Fruit fly (Drosophila melanogaster) whole organism, wandering third instar larva: ENCODE measurements around the gene CG17211.

Experiments used
- CG32264 ChIP-seq: fragments of 200-800 bp; sonication (Bioruptor generic); optimal IDR thresholded peaks from 2 replicates; lab custom pipeline; 2016; ENCODE audit warnings: missing biosample characterization, missing genetic modification characterization
- Dfd ChIP-seq: fragments of >200 bp; optimal IDR thresholded peaks from 2 replicates; lab custom pipeline; 2017; ENCODE audit warnings: missing biosample characterization, missing genetic modification characterization
- HLH106 ChIP-seq: fragments of 200-800 bp; optimal IDR thresholded peaks from 3 replicates; lab custom pipeline; 2019; ENCODE audit warnings: missing biosample characterization, mild to moderate bottlenecking, missing genetic modification characterization, moderate library complexity
- Hnf4 ChIP-seq: fragments of 200-800 bp; sonication (Bioruptor generic); optimal IDR thresholded peaks from 2 replicates; lab custom pipeline; 2016; ENCODE audit warnings: missing biosample characterization, mild to moderate bottlenecking, missing genetic modification characterization
- Hr83 ChIP-seq: fragments of 200-300 bp; sonication (Bioruptor generic); optimal IDR thresholded peaks from 2 replicates; lab custom pipeline; 2016; ENCODE audit warnings: missing biosample characterization, mild to moderate bottlenecking, missing genetic modification characterization, moderate library complexity; ENCODE audit not compliant: poor library complexity, severe bottlenecking
- Jra ChIP-seq: sonication (Bioruptor generic); optimal IDR thresholded peaks from 2 replicates; lab custom pipeline; 2016; ENCODE audit warnings: missing biosample characterization, missing genetic modification characterization
- Mio ChIP-seq: sonication (Bioruptor generic); optimal IDR thresholded peaks from 2 replicates; lab custom pipeline; 2016; ENCODE audit warnings: missing biosample characterization, missing genetic modification characterization
- Myc ChIP-seq: fragments of >200 bp; optimal IDR thresholded peaks from 2 replicates; lab custom pipeline; 2017
- N ChIP-seq: fragments of >200 bp; optimal IDR thresholded peaks from 2 replicates; lab custom pipeline; 2018; ENCODE audit warnings: missing biosample characterization, missing external identifiers, missing genetic modification characterization
- OdsH ChIP-seq: fragments of 200-800 bp; sonication (Bioruptor generic); optimal IDR thresholded peaks from 2 replicates; lab custom pipeline; 2016; ENCODE audit warnings: missing biosample characterization, mild to moderate bottlenecking, missing genetic modification characterization
- Rel ChIP-seq, 2 experiments: fragments of 200-800 bp; sonication (Bioruptor generic) in 1 of 2; optimal IDR thresholded peaks; 2 replicates in 1 of 2; 3 replicates in 1 of 2; lab custom pipeline; 2016 to 2019; ENCODE audit warnings: mild to moderate bottlenecking in 2 of 2, missing biosample characterization in 2 of 2, missing genetic modification characterization in 2 of 2, moderate library complexity in 1 of 2
- Sp1 ChIP-seq: fragments of 200-800 bp; sonication (Bioruptor generic); optimal IDR thresholded peaks from 3 replicates; lab custom pipeline; 2019; ENCODE audit warnings: missing biosample characterization, mild to moderate bottlenecking, missing genetic modification characterization, moderate library complexity
- Vsx2 ChIP-seq: fragments of 200-300, 225-300 bp; sonication (Bioruptor generic); optimal IDR thresholded peaks from 2 replicates; lab custom pipeline; 2018; ENCODE audit warnings: missing biosample characterization, missing genetic modification characterization; ENCODE audit not compliant: partially characterized antibody
- br ChIP-seq: fragments of 200-800 bp; sonication (Bioruptor generic); optimal IDR thresholded peaks from 2 replicates; lab custom pipeline; 2016; ENCODE audit warnings: missing biosample characterization, missing genetic modification characterization
- brk ChIP-seq: fragments of 200-800 bp; sonication (Bioruptor generic); optimal IDR thresholded peaks from 2 replicates; lab custom pipeline; 2016; ENCODE audit warnings: missing biosample characterization, mild to moderate bottlenecking, missing genetic modification characterization
- dl ChIP-seq, 2 experiments: fragments of 175-275, 200-275 bp in 1 of 2; fragments of 200-275 bp in 1 of 2; sonication (Bioruptor generic); optimal IDR thresholded peaks; lab custom pipeline; 2018; ENCODE audit warnings: mild to moderate bottlenecking in 2 of 2, missing biosample characterization in 2 of 2, missing genetic modification characterization in 2 of 2, moderate library complexity in 2 of 2; ENCODE audit not compliant: partially characterized antibody in 2 of 2, insufficient read depth in 1 of 2
- dmrt93B ChIP-seq: fragments of 200-800 bp; sonication (Bioruptor generic); optimal IDR thresholded peaks from 2 replicates; lab custom pipeline; 2018; ENCODE audit warnings: missing biosample characterization, mild to moderate bottlenecking, missing genetic modification characterization
- dsf ChIP-seq: sonication (Bioruptor generic); optimal IDR thresholded peaks from 2 replicates; lab custom pipeline; 2016; ENCODE audit warnings: missing biosample characterization, missing genetic modification characterization, borderline replicate concordance
- ey ChIP-seq: fragments of 200-800 bp; sonication (Bioruptor generic); optimal IDR thresholded peaks from 2 replicates; lab custom pipeline; 2016; ENCODE audit warnings: missing biosample characterization, missing genetic modification characterization
- foxo ChIP-seq, 2 experiments: fragments of 200-800 bp; sonication (Bioruptor generic); optimal IDR thresholded peaks; 2 replicates in 1 of 2; 3 replicates in 1 of 2; lab custom pipeline; 2016 to 2017; ENCODE audit warnings: missing biosample characterization in 2 of 2, missing genetic modification characterization in 2 of 2
- fru ChIP-seq: fragments of 200-800 bp; sonication (Bioruptor generic); optimal IDR thresholded peaks from 3 replicates; lab custom pipeline; 2016; ENCODE audit warnings: missing biosample characterization, mild to moderate bottlenecking, missing genetic modification characterization
- h ChIP-seq: fragments of 200-800 bp; sonication (Bioruptor generic); optimal IDR thresholded peaks from 3 replicates; lab custom pipeline; 2016; ENCODE audit warnings: missing biosample characterization, mild to moderate bottlenecking, missing genetic modification characterization
- jim ChIP-seq: fragments of 175-275, 200-325 bp; sonication (Bioruptor generic); optimal IDR thresholded peaks from 2 replicates; lab custom pipeline; 2016; ENCODE audit warnings: missing biosample characterization, mild to moderate bottlenecking, missing genetic modification characterization
- lola ChIP-seq: fragments of >200 bp; optimal IDR thresholded peaks from 2 replicates; lab custom pipeline; 2017; ENCODE audit warnings: missing biosample characterization, missing genetic modification characterization
- pan ChIP-seq: fragments of >200 bp; optimal IDR thresholded peaks from 2 replicates; lab custom pipeline; 2017
- rgr ChIP-seq: fragments of 200-800 bp; sonication (Bioruptor generic); optimal IDR thresholded peaks from 3 replicates; lab custom pipeline; 2016; ENCODE audit warnings: missing biosample characterization, mild to moderate bottlenecking, missing genetic modification characterization
- sage ChIP-seq: fragments of 200-800 bp; sonication (Bioruptor generic); optimal IDR thresholded peaks from 2 replicates; lab custom pipeline; 2016; ENCODE audit warnings: missing biosample characterization, mild to moderate bottlenecking, missing genetic modification characterization
- sv ChIP-seq: fragments of 200-800 bp; sonication (Bioruptor generic); optimal IDR thresholded peaks from 3 replicates; lab custom pipeline; 2016; ENCODE audit warnings: missing biosample characterization, missing genetic modification characterization
- tai ChIP-seq: sonication (Bioruptor generic); optimal IDR thresholded peaks from 2 replicates; lab custom pipeline; 2016; ENCODE audit warnings: missing biosample characterization, missing genetic modification characterization
- usp ChIP-seq: fragments of >200 bp; optimal IDR thresholded peaks from 2 replicates; lab custom pipeline; 2017; ENCODE audit warnings: missing biosample characterization, missing genetic modification characterization

Gene CG17211

DNA sequence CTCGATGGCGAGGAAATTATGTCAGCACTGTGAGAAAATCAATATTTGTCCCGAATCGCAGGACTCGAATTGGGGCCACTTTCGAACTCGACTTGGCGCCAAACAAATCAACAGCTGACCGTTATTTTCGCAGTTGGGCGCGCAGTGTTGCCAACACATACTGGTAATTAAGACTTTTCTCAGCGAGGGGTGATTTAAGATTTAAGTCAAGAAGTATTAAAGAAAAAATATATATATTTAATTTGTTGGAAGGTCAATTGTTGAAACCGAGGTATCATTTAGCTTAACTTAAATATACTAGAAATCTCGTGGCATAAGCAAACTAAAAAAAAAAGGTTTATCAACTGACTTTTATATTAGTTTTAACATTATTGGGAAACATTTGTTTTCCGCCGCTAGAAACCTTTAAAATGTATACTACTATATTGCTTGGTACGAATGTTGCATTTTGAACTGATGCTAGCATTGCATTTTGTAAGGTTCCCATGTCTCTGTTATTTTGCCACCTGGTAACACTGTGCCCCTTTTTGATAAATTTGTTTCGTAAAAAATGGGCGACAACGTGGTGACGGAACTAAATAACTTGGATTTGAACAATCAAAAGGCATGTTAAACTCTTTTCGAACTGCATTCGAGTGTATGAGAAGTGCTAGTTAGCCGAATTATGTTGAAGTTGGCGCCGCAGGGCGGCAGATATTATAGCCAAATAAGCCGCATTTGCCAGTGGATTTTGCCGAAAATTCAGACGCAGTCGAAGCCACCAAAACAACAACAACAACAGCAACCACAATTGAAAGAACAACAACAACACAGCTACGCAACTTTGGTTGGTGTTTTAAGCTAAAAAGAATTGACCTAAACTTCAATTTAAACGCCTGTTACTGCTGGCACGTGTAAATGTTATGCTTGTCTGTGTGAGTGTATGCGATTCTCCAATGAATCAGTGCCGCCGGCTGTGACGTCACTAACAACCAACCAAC lies 10.6 kb upstream of the CG17211 start, which contains the start of the genes Patsas and ThrRS (continued):
- TF ChIP-seq Rel (GFP tag; optimal IDR thresholded peaks at IDR 0.05; lab: Kevin White, UChicago) (no peak), Rel (tag; optimal IDR thresholded peaks at IDR 0.05; lab: Kevin White, UChicago) (peak; percentile 36), Vsx2 (no peak), jim (no peak), fru (GFP tag; lab: Kevin White, UChicago) (no peak), pan (no peak), Mio (GFP tag; lab: Kevin White, UChicago) (no peak), br (GFP tag; lab: Kevin White, UChicago) (peak; percentile 56), N (GFP tag; lab: Kevin White, UChicago) (peak; percentile 77), dl (GFP tag; optimal IDR thresholded peaks at IDR 0.05; lab: Kevin White, UChicago; ENCODE audit: insufficient read depth in 1 of 2, partially characterized antibody in 2 of 2) (no peak), rgr (GFP tag; lab: Kevin White, UChicago) (peak; percentile 77)

DNA sequence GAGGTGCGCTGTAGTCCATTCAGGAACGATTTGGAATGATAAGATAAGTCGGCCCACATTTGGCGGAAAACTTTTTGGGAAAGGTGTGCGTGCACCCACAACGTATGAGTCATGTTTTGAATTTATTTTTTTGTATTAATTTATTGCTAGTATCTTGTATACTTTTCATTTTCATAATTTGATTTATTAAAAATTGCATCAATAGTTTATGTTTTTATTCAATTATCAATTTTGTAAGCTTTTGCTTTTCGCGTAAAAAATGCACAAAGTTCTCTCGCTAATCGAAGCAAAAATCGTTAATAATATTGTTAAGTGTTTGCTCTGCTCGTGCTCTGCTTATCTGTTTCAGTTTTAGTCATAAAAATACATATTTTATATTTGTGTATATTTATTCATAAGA lies 7.1 kb upstream of the CG17211 start:
- no peak for TF ChIP-seq tai (GFP tag; lab: Kevin White, UChicago)
- no peak for TF ChIP-seq jim
- no peak for TF ChIP-seq ey (GFP tag; lab: Kevin White, UChicago)
- no peak for TF ChIP-seq Sp1 (GFP tag; lab: Kevin White, UChicago)
- TF ChIP-seq OdsH, result no peak
- TF ChIP-seq usp (GFP tag; lab: Kevin White, UChicago), result no peak
- no peak for TF ChIP-seq Dfd

DNA sequence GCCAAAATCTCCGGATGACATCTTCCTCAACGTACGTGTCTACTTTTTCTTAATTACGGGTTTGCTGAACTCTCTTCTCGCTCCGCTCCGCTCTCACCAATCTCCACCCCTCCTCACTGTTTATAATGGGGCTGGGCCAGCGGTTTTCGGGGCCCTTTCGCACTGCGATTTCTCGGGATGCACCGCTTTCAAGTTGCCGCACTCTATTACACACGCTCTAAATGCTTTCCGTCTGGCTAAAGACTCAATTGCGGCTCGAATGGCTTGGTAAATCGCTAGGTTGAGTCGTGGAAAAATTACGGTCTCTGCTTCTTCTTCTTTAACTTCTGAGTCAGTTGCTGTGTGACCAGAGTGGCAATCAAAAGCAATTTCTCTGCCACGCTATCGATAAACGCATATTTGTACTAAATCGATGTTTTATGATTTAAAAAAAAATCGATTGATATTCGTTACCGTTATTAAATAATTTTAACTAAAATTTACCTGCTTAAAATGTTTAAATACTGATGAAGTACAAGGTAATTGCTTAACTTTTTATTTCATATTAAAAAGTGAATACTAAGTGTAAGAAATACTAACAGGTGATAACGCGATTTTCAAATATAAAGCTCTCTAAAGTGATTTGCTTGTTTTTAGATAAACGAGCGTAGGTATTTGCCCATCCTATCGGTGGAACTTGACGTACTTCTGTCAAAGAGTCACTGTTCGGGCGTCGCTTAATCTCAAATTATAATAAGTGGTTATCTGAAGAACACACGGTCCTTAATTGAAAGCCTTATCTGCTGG lies 5.2 kb upstream of the CG17211 start, which contains the start of the genes Rab6 and Phae1:
TSS of gene Rab6 (minus strand) at position 338 of the 786 bp plus-strand sequence.
TSS of gene Phae1 (plus strand) at position 639 of the 786 bp plus-strand sequence.
- TF ChIP-seq dl (GFP tag; optimal IDR thresholded peaks at IDR 0.05; lab: Kevin White, UChicago; ENCODE audit: insufficient read depth in 1 of 2, partially characterized antibody in 2 of 2) (no peak), h (peak; percentile 34), Hr83 (no peak), dsf (GFP tag; lab: Kevin White, UChicago) (no peak), Hnf4 (GFP tag; lab: Kevin White, UChicago) (no peak), tai (GFP tag; lab: Kevin White, UChicago) (no peak), CG32264 (no peak), Vsx2 (no peak), Rel (GFP tag; optimal IDR thresholded peaks at IDR 0.05; lab: Kevin White, UChicago) (no peak), Rel (tag; optimal IDR thresholded peaks at IDR 0.05; lab: Kevin White, UChicago) (peak; percentile 54), Jra (GFP tag; lab: Kevin White, UChicago) (peak; percentile 46), rgr (GFP tag; lab: Kevin White, UChicago) (no peak), Sp1 (GFP tag; lab: Kevin White, UChicago) (peak; percentile 28), OdsH (no peak), foxo (GFP tag; optimal IDR thresholded peaks at IDR 0.05; lab: Kevin White, UChicago) (no peak), dmrt93B (no peak), lola (no peak), sage (GFP tag; lab: Kevin White, UChicago) (no peak), fru (GFP tag; lab: Kevin White, UChicago) (no peak)
- TF ChIP-seq, all 38 proteins: peak for 4

- TF ChIP-seq sv (GFP tag; lab: Kevin White, UChicago) (no peak), OdsH (no peak), dsf (GFP tag; lab: Kevin White, UChicago) (no peak), tai (GFP tag; lab: Kevin White, UChicago) (no peak), brk (GFP tag; lab: Kevin White, UChicago) (no peak), h (no peak), dl (GFP tag; optimal IDR thresholded peaks at IDR 0.05; lab: Kevin White, UChicago; ENCODE audit: insufficient read depth in 1 of 2, partially characterized antibody in 2 of 2) (no peak), Myc (lab: Kevin White, UChicago) (no peak), dmrt93B (no peak), rgr (GFP tag; lab: Kevin White, UChicago) (no peak), HLH106 (tag; lab: Kevin White, UChicago) (no peak)
- TF ChIP-seq, all 38 proteins: peak for 0
Measured at dm6 chr2L:12110810-12111209, 3.4 kb upstream of the CG17211 start, which contains the start of gene Phae2. Phae2 (plus strand) TSS chr2L:12111110.
